Fruit fly (Drosophila melanogaster) whole organism, embryonic: Measurements from ENCODE around the gene neur.

ENCODE experiments used
- Asciz ChIP-seq: fragments of 200-800 bp; sonication (Bioruptor generic); optimal IDR thresholded peaks from 2 replicates; lab custom pipeline; 2017; ENCODE audit warnings: missing biosample characterization, mild to moderate bottlenecking, missing genetic modification characterization, missing genetic modification reagents
- Blimp-1 ChIP-seq: fragments of 200-800 bp; sonication (Bioruptor generic); optimal IDR thresholded peaks from 3 replicates; lab custom pipeline; 2018; ENCODE audit warnings: missing biosample characterization, missing genetic modification characterization, mild to moderate bottlenecking, moderate library complexity, missing genetic modification reagents
- BtbVII ChIP-seq: fragments of 200-800 bp; sonication (Bioruptor generic); optimal IDR thresholded peaks from 3 replicates; lab custom pipeline; 2017; ENCODE audit warnings: missing biosample characterization, mild to moderate bottlenecking, missing genetic modification characterization
- CG10321 ChIP-seq: fragments of 200-800 bp; sonication (Bioruptor generic); IDR thresholded peaks from 2 replicates; pipeline ENCODE4 v1.3.6; 2022; ENCODE audit warnings: missing biosample characterization, missing genetic modification characterization
- CG10654 ChIP-seq: fragments of 200-800 bp; sonication (Bioruptor generic); optimal IDR thresholded peaks from 2 replicates; lab custom pipeline; 2016; ENCODE audit warnings: missing biosample characterization, missing genetic modification characterization
- CG12155 ChIP-seq: fragments of 200-800 bp; sonication (Bioruptor generic); optimal IDR thresholded peaks from 3 replicates; lab custom pipeline; 2016; ENCODE audit warnings: missing biosample characterization, missing genetic modification characterization
- CG12299 ChIP-seq: fragments of 200-800 bp; sonication (Bioruptor generic); optimal IDR thresholded peaks from 2 replicates; lab custom pipeline; 2018; ENCODE audit warnings: missing biosample characterization, mild to moderate bottlenecking, missing genetic modification characterization
- CG12391 ChIP-seq: fragments of 200-800 bp; sonication (Bioruptor generic); optimal IDR thresholded peaks from 3 replicates; lab custom pipeline; 2018; ENCODE audit warnings: missing biosample characterization, mild to moderate bottlenecking, missing genetic modification characterization, moderate library complexity
- CG13287 ChIP-seq: fragments of 200-800 bp; sonication (Bioruptor generic); IDR thresholded peaks from 2 replicates; pipeline ENCODE4 v1.3.6; 2022; ENCODE audit warnings: missing biosample characterization, missing genetic modification characterization; ENCODE audit not compliant: partially characterized antibody
- CG13296 ChIP-seq: fragments of 200-800 bp; sonication (Bioruptor generic); optimal IDR thresholded peaks from 3 replicates; lab custom pipeline; 2018; ENCODE audit warnings: missing biosample characterization, mild to moderate bottlenecking, missing genetic modification characterization
- CG15011 ChIP-seq: fragments of 200-800 bp; sonication (Bioruptor generic); optimal IDR thresholded peaks from 3 replicates; lab custom pipeline; 2018; ENCODE audit warnings: missing biosample characterization, mild to moderate bottlenecking, missing genetic modification characterization
- CG15479 ChIP-seq: fragments of 200-800 bp; sonication (Bioruptor generic); optimal IDR thresholded peaks from 3 replicates; lab custom pipeline; 2019; ENCODE audit warnings: missing biosample characterization, mild to moderate bottlenecking, missing genetic modification characterization, moderate library complexity
- CG15514 ChIP-seq: fragments of 200-800 bp; sonication (Bioruptor generic); optimal IDR thresholded peaks from 3 replicates; lab custom pipeline; 2017; ENCODE audit warnings: missing biosample characterization, missing genetic modification characterization, mild to moderate bottlenecking, moderate library complexity, missing genetic modification reagents
- CG15601 ChIP-seq: fragments of 200-800 bp; sonication (Bioruptor generic); optimal IDR thresholded peaks from 3 replicates; lab custom pipeline; 2019; ENCODE audit warnings: missing biosample characterization, mild to moderate bottlenecking, missing genetic modification characterization, moderate library complexity
- CG1602 ChIP-seq: fragments of 200-800 bp; sonication (Bioruptor generic); optimal IDR thresholded peaks from 3 replicates; lab custom pipeline; 2016; ENCODE audit warnings: missing biosample characterization, missing genetic modification characterization
- CG1603 ChIP-seq: fragments of 200-800 bp; sonication (Bioruptor generic); optimal IDR thresholded peaks from 2 replicates; lab custom pipeline; 2019; ENCODE audit warnings: missing biosample characterization, mild to moderate bottlenecking, missing genetic modification characterization, moderate library complexity
- CG17328 ChIP-seq: fragments of 200-800 bp; sonication (Bioruptor generic); IDR thresholded peaks from 2 replicates; pipeline ENCODE4 v1.3.6; 2022; ENCODE audit warnings: missing biosample characterization, missing genetic modification characterization
- CG1832 ChIP-seq: fragments of 200-800 bp; sonication (Bioruptor generic); optimal IDR thresholded peaks from 2 replicates; lab custom pipeline; 2017; ENCODE audit warnings: missing biosample characterization, mild to moderate bottlenecking, missing genetic modification characterization, inconsistent platforms
- CG30403 ChIP-seq: fragments of 200-800 bp; sonication (Bioruptor generic); optimal IDR thresholded peaks from 3 replicates; lab custom pipeline; 2016; ENCODE audit warnings: missing biosample characterization, missing genetic modification characterization
- CG32767 ChIP-seq: fragments of 200-800 bp; sonication (Bioruptor generic); IDR thresholded peaks from 2 replicates; pipeline ENCODE4 v1.3.6; 2022; ENCODE audit warnings: missing biosample characterization, missing genetic modification characterization
- CG3281 ChIP-seq: fragments of 200-800 bp; sonication (Bioruptor generic); optimal IDR thresholded peaks from 3 replicates; lab custom pipeline; 2017; ENCODE audit warnings: missing biosample characterization, mild to moderate bottlenecking, missing genetic modification characterization
- CG3407 ChIP-seq: fragments of 200-800 bp; sonication (Bioruptor generic); optimal IDR thresholded peaks from 2 replicates; lab custom pipeline; 2018; ENCODE audit warnings: missing biosample characterization, mild to moderate bottlenecking, missing genetic modification characterization
- CG3838 ChIP-seq: fragments of 200-800 bp; sonication (Bioruptor generic); optimal IDR thresholded peaks from 3 replicates; lab custom pipeline; 2016; ENCODE audit warnings: missing biosample characterization, missing genetic modification characterization
- CG7372 ChIP-seq: fragments of 200-800 bp; sonication (Bioruptor generic); IDR thresholded peaks from 2 replicates; pipeline ENCODE4 v1.3.6; 2022; ENCODE audit warnings: missing biosample characterization, missing genetic modification characterization
- CG7839 ChIP-seq: fragments of 200-800 bp; sonication (Bioruptor generic); optimal IDR thresholded peaks from 3 replicates; lab custom pipeline; 2018; ENCODE audit warnings: missing biosample characterization, mild to moderate bottlenecking, missing genetic modification characterization, moderate library complexity
- CG7928 ChIP-seq: fragments of 200-800 bp; sonication (Bioruptor generic); optimal IDR thresholded peaks from 2 replicates; lab custom pipeline; 2017; ENCODE audit warnings: missing biosample characterization, mild to moderate bottlenecking, missing genetic modification characterization
- CG9609 ChIP-seq: fragments of 200-800 bp; sonication (Bioruptor generic); optimal IDR thresholded peaks from 3 replicates; lab custom pipeline; 2016; ENCODE audit warnings: missing biosample characterization, missing genetic modification characterization
- CoRest ChIP-seq: fragments of 200-800 bp; sonication (Bioruptor generic); optimal IDR thresholded peaks from 3 replicates; lab custom pipeline; 2018; ENCODE audit warnings: missing biosample characterization, mild to moderate bottlenecking, missing genetic modification characterization, moderate library complexity
- CrebB ChIP-seq: fragments of 200-800 bp; sonication (Bioruptor generic); optimal IDR thresholded peaks from 3 replicates; lab custom pipeline; 2018; ENCODE audit warnings: missing biosample characterization, mild to moderate bottlenecking, missing genetic modification characterization
- D ChIP-seq, 2 experiments: fragments of 200-800 bp in 1 of 2; fragments of >200 bp in 1 of 2; sonication (Bioruptor generic) in 1 of 2; optimal IDR thresholded peaks; 2 replicates in 1 of 2; 3 replicates in 1 of 2; lab custom pipeline; 2017; ENCODE audit warnings: mild to moderate bottlenecking in 1 of 2, missing biosample characterization in 1 of 2, missing genetic modification characterization in 1 of 2, missing genetic modification reagents in 1 of 2
- HHEX ChIP-seq: fragments of 200-800 bp; sonication (Bioruptor generic); optimal IDR thresholded peaks from 3 replicates; lab custom pipeline; 2017; ENCODE audit warnings: missing biosample characterization, mild to moderate bottlenecking, missing genetic modification characterization, missing genetic modification reagents
- Mrtf ChIP-seq: fragments of 200-800 bp; sonication (Bioruptor generic); IDR thresholded peaks from 3 replicates; pipeline ENCODE4 v1.3.6; 2022; ENCODE audit warnings: missing biosample characterization, missing genetic modification characterization
- NC2α ChIP-seq: fragments of 200-800 bp; sonication (Bioruptor generic); optimal IDR thresholded peaks from 2 replicates; lab custom pipeline; 2016; ENCODE audit warnings: missing biosample characterization, missing genetic modification characterization
- Oli ChIP-seq: fragments of 200-800 bp; sonication (Bioruptor generic); optimal IDR thresholded peaks from 2 replicates; lab custom pipeline; 2018; ENCODE audit warnings: missing biosample characterization, mild to moderate bottlenecking, missing genetic modification characterization, moderate library complexity
- PHDP ChIP-seq: fragments of 200-800 bp; sonication (Bioruptor generic); optimal IDR thresholded peaks from 3 replicates; lab custom pipeline; 2018; ENCODE audit warnings: missing biosample characterization, mild to moderate bottlenecking, missing genetic modification characterization, moderate library complexity
- Spps ChIP-seq: fragments of 200-800 bp; sonication (Bioruptor generic); optimal IDR thresholded peaks from 2 replicates; lab custom pipeline; 2018; ENCODE audit warnings: missing biosample characterization, mild to moderate bottlenecking, missing genetic modification characterization
- Usf ChIP-seq: fragments of 200-800 bp; sonication (Bioruptor generic); optimal IDR thresholded peaks from 2 replicates; lab custom pipeline; 2017; ENCODE audit warnings: missing genotype, missing biosample characterization, missing genetic modification characterization
- crp ChIP-seq, 2 experiments: fragments of 200-800 bp; sonication (Bioruptor generic); optimal IDR thresholded peaks; 2 replicates in 1 of 2; 3 replicates in 1 of 2; lab custom pipeline; 2017; ENCODE audit warnings: missing biosample characterization in 2 of 2, missing genetic modification characterization in 2 of 2, mild to moderate bottlenecking in 1 of 2, moderate library complexity in 1 of 2
- ewg ChIP-seq: fragments of 200-800 bp; sonication (Bioruptor generic); optimal IDR thresholded peaks from 3 replicates; lab custom pipeline; 2017; ENCODE audit warnings: mild to moderate bottlenecking, missing biosample characterization, missing genetic modification reagents, missing genetic modification characterization
- fd96Cb ChIP-seq: fragments of 200-800 bp; sonication (Bioruptor generic); optimal IDR thresholded peaks from 2 replicates; lab custom pipeline; 2018; ENCODE audit warnings: missing biosample characterization, mild to moderate bottlenecking, missing genetic modification characterization, moderate library complexity
- hbn ChIP-seq: fragments of 200-800 bp; sonication (Bioruptor generic); IDR thresholded peaks from 2 replicates; pipeline ENCODE4 v1.3.6; 2022; ENCODE audit warnings: missing biosample characterization, missing genetic modification characterization; ENCODE audit not compliant: partially characterized antibody
- mam ChIP-seq: fragments of 200-800 bp; sonication (Bioruptor generic); optimal IDR thresholded peaks from 3 replicates; lab custom pipeline; 2016; ENCODE audit warnings: missing biosample characterization, missing genetic modification characterization
- odd ChIP-seq: fragments of 200-800 bp; sonication (Bioruptor generic); optimal IDR thresholded peaks from 2 replicates; lab custom pipeline; 2017; ENCODE audit warnings: missing biosample characterization, mild to moderate bottlenecking, missing genetic modification characterization
- phol ChIP-seq: fragments of 200-800 bp; sonication (Bioruptor generic); optimal IDR thresholded peaks from 3 replicates; lab custom pipeline; 2018; ENCODE audit warnings: missing biosample characterization, mild to moderate bottlenecking, missing genetic modification characterization, moderate library complexity
- ranshi ChIP-seq: fragments of 200-800 bp; sonication (Bioruptor generic); IDR thresholded peaks from 2 replicates; pipeline ENCODE4 v1.3.6; 2022; ENCODE audit warnings: missing biosample characterization, missing genetic modification characterization
- sc ChIP-seq, 3 experiments: fragments of >200 bp in 2 of 3; fragments of 200-800 bp in 1 of 3; sonication (Bioruptor generic) in 1 of 3; optimal IDR thresholded peaks; 2 replicates in 2 of 3; 3 replicates in 1 of 3; lab custom pipeline; 2017; ENCODE audit warnings: mild to moderate bottlenecking in 1 of 3, missing biosample characterization in 1 of 3, missing genetic modification characterization in 1 of 3, missing genetic modification reagents in 1 of 3
- tio ChIP-seq: fragments of 200-800 bp; sonication (Bioruptor generic); optimal IDR thresholded peaks from 2 replicates; lab custom pipeline; 2017; ENCODE audit warnings: missing biosample characterization, missing genetic modification characterization, inconsistent platforms

neur gene

dm6 chr3R:9054442-9055118, 15.3 kb upstream of the neur start (continued):
- TF ChIP-seq phol (tag; lab: Kevin White, UChicago) (peak; percentile 65), Usf (GFP tag; lab: Kevin White, UChicago) (no peak), CG15011 (GFP tag; lab: Kevin White, UChicago) (peak; percentile 60), CG15479 (GFP tag; lab: Kevin White, UChicago) (peak; percentile 88), CG1603 (tag; lab: Kevin White, UChicago) (peak; percentile 89), Spps (tag; lab: Kevin White, UChicago) (no peak), Oli (peak; percentile 50), CG12299 (peak; percentile 18), D (optimal IDR thresholded peaks at IDR 0.05; lab: Kevin White, UChicago) (no peak), D (GFP tag; optimal IDR thresholded peaks at IDR 0.05; lab: Kevin White, UChicago) (peak; percentile 58), Mrtf (no peak), ewg (peak; percentile 36), ranshi (GFP tag; lab: Robert Waterston, UW) (no peak), CG10654 (GFP tag; lab: Kevin White, UChicago) (peak; percentile 25), Asciz (GFP tag; lab: Kevin White, UChicago) (peak; percentile 63), CG12391 (tag; lab: Kevin White, UChicago) (peak; percentile 78), hbn (no peak), HHEX (GFP tag; lab: Kevin White, UChicago) (peak; percentile 80), BtbVII (GFP tag; lab: Kevin White, UChicago) (peak; percentile 59), CG7839 (tag; lab: Kevin White, UChicago) (peak; percentile 65), tio (GFP tag; lab: Kevin White, UChicago) (peak; percentile 37), CG15601 (tag; lab: Kevin White, UChicago) (peak; percentile 46), CG3281 (peak; percentile 73), odd (GFP tag; lab: Kevin White, UChicago) (peak; percentile 46), PHDP (peak; percentile 80), CG10321 (GFP tag; lab: Robert Waterston, UW) (no peak), CG7372 (GFP tag; lab: Robert Waterston, UW) (no peak), CG30403 (GFP tag; lab: Kevin White, UChicago) (peak; percentile 67), CG15514 (GFP tag; lab: Kevin White, UChicago) (peak; percentile 78), NC2α (GFP tag; lab: Kevin White, UChicago) (no peak), crp (GFP tag; optimal IDR thresholded peaks at IDR 0.05; lab: Kevin White, UChicago) (peak in 1 of 2 experiments; percentile 42), CG3838 (peak; percentile 3), Blimp-1 (GFP tag; lab: Kevin White, UChicago) (peak; percentile 76), CG17328 (GFP tag; lab: Robert Waterston, UW) (no peak), CG13287 (GFP tag; lab: Robert Waterston, UW) (no peak), CG3407 (GFP tag; lab: Kevin White, UChicago) (peak; percentile 58), CG1832 (GFP tag; lab: Kevin White, UChicago) (peak; percentile 26), CG13296 (GFP tag; lab: Kevin White, UChicago) (peak; percentile 68), CG12155 (peak; percentile 62), CG32767 (GFP tag; lab: Robert Waterston, UW) (no peak), CG7928 (GFP tag; lab: Kevin White, UChicago) (no peak), CG9609 (GFP tag; lab: Kevin White, UChicago) (no peak), mam (GFP tag; lab: Kevin White, UChicago) (no peak), sc (optimal IDR thresholded peaks at IDR 0.05; lab: Kevin White, UChicago) (no peak), sc (GFP tag; optimal IDR thresholded peaks at IDR 0.05; lab: Kevin White, UChicago) (no peak), CoRest (tag; lab: Kevin White, UChicago) (peak; percentile 51), CrebB (tag; lab: Kevin White, UChicago) (peak; percentile 72), fd96Cb (tag; lab: Kevin White, UChicago) (peak; percentile 51), CG1602 (GFP tag; lab: Kevin White, UChicago) (peak; percentile 8)
